Fruit fly (Drosophila melanogaster) ovary, adult (tissue): Measurements from ENCODE around the gene narya.

ENCODE experiments used
- CG17801 ChIP-seq: fragments of 200-800 bp; optimal IDR thresholded peaks from 2 replicates; lab custom pipeline; 2019; ENCODE audit warnings: missing biosample characterization, mild to moderate bottlenecking, missing genetic modification characterization, moderate library complexity; ENCODE audit not compliant: partially characterized antibody

The narya gene

dm6 chrX:19474763-19475162, at the start of gene narya:
Gene narya, plus strand, starts transcription at chrX:19475063.
- TF ChIP-seq CG17801 (GFP tag; lab: Kevin White, UChicago) = no peak

DNA sequence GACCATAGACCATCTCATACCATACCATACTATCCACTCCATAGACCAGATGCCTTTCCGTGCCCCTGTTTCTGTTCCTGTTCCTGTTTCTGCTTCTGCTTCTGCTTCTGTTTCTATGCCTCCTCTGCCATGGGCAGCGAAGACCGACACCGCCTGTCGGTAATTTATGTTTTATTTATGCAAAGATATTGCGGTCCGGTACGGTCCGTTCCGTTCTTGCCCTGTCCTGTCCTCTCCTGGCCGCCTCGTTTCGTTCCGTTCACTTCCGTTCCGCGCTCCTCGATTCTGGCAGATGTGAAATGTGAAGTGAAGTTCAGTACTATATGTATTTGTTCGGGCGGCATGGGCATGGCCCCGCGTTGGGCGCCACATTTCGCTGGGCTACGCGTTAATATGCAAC, 45.6 kb upstream of the narya start:
- TF ChIP-seq CG17801 (GFP tag; lab: Kevin White, UChicago) = no peak

dm6 chrX:19433766-19434165, 41.1 kb upstream of the narya start:
- TF ChIP-seq CG17801 (GFP tag; lab: Kevin White, UChicago) = no peak

DNA sequence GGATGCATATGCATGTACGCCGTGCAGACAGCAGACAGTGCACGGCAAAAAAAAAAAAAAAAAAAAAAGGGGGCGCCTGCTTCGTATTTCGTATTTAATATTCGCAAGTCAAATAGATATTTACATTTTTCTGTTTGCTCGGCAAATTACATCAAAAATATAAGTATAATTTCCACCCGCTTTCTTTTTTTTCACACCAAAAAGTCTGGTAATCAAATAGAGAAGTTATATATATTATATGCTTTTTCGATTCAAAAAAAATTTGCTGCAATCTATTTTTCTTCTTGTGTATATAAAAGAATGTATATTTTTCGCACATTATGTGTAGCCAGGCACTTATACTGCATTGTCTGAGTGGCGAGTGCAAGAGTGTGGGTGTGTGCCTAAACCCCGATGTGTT, 26.6 kb upstream of the narya start:
- no peak for TF ChIP-seq CG17801 (GFP tag; lab: Kevin White, UChicago)

dm6 chrX:19453138-19453537, 21.7 kb upstream of the narya start:
- TF ChIP-seq CG17801 (GFP tag; lab: Kevin White, UChicago) = no peak

DNA sequence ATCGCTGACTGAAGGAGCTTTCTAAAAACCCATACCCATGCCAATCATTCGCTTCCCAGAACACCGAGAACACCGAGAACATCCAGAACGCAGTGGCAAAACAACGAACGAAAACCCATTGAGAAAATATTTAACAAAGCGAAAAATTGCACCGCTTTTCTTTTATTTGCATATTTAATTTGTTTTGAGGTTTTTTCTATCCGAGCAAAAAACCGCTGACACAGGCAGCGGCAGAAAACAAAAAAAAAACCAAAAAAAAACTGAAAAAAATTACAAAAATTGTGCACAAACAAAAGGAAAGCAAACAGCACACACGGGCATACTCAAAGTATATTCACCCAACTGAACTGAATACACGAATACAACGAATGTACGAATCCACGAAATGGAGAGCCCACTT, 13.2 kb upstream of the narya start:
- peak; percentile 49 for TF ChIP-seq CG17801 (GFP tag; lab: Kevin White, UChicago)

- no peak for TF ChIP-seq CG17801 (GFP tag; lab: Kevin White, UChicago)
These were observed 4.3 kb downstream of the narya start, which contains the start of gene CG32533 for dm6 chrX:19479134-19479533. Gene CG32533, minus strand, starts transcription at chrX:19479411.

- no peak for TF ChIP-seq CG17801 (GFP tag; lab: Kevin White, UChicago)
These were observed 5.0 kb downstream of the narya start, which contains the start of the genes Naa15-16 and mRpS14 for dm6 chrX:19479869-19480326. Gene Naa15-16, plus strand, starts transcription at chrX:19479984. Gene mRpS14, minus strand, starts transcription at chrX:19480238.

dm6 chrX:19480544-19481127, 5.8 kb downstream of the narya start:
- no peak for TF ChIP-seq CG17801 (GFP tag; lab: Kevin White, UChicago)

DNA sequence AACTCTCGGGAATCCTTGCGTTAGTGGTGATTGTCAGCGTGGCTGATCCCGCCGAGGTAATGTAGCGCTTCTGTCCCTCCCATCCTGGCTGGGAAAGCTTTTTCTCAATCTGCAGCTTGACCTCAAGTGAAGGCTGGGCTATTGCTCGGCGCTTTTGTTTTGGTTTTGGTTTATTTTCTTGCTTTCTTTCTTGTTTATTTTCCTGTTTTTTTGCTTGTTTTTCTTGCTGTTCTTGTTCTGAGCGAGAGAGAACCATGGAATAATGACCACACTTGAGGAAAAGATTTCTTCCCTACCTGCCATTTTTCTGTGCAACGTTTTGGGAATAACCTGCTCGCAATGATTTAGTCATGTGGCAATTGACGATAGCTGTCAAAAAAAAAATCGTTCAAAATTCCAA, 10.2 kb downstream of the narya start:
- no peak for TF ChIP-seq CG17801 (GFP tag; lab: Kevin White, UChicago)

DNA sequence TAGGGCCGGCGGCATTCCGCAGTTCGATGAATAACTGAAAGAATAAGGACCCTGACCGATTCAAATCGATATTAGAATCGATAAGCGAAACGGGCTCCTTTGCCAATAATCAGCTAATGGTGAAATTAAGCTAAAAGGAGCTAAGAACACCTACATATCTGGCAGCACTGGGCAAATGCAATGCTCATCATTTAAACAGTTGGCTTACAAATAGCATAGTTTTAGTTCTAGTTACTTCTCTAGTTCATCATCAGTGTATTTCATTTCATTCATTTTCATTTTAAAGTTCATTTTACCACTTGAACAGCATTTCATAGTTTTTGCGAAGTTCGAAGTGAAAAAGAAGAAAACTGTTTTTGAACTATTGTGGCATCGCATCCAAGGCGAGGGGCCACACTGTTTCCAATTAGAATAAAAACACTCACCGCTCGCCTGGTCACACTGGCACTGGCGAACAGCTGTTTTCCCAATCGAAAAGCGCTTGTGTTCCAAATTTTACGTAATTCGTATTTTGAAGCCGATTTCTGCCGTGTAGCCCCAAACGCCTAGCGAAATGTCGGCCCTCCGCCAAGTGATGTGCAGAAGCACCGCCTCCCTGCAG, 17.2 kb downstream of the narya start, which contains the start of the genes pcm and ND-18:
Gene pcm (minus strand): TSS at position 28 of the 601 bp plus-strand sequence.
Gene ND-18 (plus strand): TSS at position 438 of the 601 bp plus-strand sequence.
- TF ChIP-seq CG17801 (GFP tag; lab: Kevin White, UChicago) = peak; percentile 0

DNA sequence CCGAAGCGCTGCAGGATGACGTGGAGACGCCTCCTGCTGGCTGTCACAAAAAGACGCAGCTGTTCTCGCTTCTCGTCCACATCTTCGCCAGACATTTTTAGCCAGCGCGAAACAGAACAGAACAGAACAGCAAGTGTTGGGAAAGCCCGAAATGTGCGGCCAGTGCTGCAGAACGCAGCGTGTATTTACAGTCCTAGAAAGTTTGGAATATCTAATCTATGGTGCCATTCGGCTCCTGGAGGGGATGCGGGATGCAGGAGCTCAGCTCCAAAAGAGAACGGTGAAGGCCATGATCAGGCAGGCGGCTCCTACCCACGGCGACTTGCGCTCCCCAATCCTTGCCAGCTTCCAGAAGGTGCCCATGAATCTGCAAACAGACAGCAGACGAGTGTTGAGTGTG, 19.4 kb downstream of the narya start, which contains the start of gene CG12204:
Gene CG12204 (minus strand): TSS at position 117 of the 400 bp plus-strand sequence.
- TF ChIP-seq CG17801 (GFP tag; lab: Kevin White, UChicago) = no peak

dm6 chrX:19494830-19495610, 20.2 kb downstream of the narya start, which contains the start of the genes ksh, CG14200 and Pfrx:
Gene ksh, minus strand, starts transcription at chrX:19494992.
Gene CG14200, plus strand, starts transcription at chrX:19495505.
Gene Pfrx, plus strand, starts transcription at chrX:19495505.
- no peak for TF ChIP-seq CG17801 (GFP tag; lab: Kevin White, UChicago)

DNA sequence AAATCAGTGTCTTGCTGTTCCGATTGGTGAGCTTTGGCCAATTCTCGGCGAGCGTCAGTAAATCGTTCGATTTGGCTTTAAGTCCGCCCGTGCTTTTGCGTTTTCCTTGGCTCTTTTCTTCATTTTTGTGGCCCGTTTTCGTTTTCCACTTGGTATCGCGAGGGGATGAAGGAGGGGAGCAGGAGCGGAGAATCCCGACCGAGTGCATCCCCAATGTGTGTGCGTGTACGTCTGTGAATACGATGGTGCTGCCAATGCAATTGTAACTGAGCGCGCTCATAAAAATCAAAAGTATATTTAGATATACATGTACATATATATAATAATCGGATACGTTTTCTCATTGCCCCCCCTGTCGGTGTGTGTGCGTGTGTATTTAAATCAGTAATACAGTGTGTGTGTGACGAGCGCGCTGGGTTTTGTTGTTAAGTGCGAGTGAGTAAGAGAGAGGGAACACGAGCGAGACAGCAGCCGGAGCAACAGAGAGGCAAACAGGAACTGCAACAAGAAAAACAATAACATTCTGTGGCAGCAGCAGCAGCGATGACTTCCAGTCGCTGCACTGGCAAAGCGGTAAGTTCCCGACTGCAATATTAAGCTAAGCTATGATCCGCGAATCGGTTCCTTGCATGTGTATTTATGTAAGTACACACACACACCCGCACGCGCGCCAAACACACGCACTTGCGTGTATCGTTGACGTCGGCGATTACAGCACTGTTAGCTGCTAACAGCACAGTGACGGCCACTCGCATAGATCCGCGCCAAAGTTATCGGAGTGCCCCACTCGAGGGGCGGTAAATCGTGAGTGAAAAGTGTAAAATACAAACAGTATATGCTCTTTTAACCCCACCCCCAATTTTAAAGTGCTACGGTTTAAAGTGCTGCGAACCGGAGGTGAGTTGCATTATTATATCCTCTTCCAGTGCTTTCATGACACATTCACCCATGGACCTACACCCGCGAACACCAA, 21.0 kb downstream of the narya start:
- no peak for TF ChIP-seq CG17801 (GFP tag; lab: Kevin White, UChicago)
